Worm (Caenorhabditis elegans) whole organism, young adult: Measurements from ENCODE around the gene C25H3.10.
A peak's percentile ranks its signal among the peaks of the same experiment; 100 is the strongest.

Source experiments
- B0035.1 ChIP-seq: sonication (generic microtip); optimal IDR thresholded peaks from 2 replicates; lab custom pipeline; 2016; ENCODE audit warnings: missing genetic modification characterization, mild to moderate bottlenecking, missing compliant biosample characterization, missing genotype, missing genetic modification reagents
- B0261.1 ChIP-seq: sonication (generic microtip); optimal IDR thresholded peaks from 2 replicates; lab custom pipeline; 2016; ENCODE audit warnings: mild to moderate bottlenecking, missing genetic modification characterization, moderate library complexity, missing compliant biosample characterization
- F10E7.11 ChIP-seq: sonication (generic microtip); optimal IDR thresholded peaks from 2 replicates; lab custom pipeline; 2017; ENCODE audit warnings: mild to moderate bottlenecking, missing genetic modification characterization, moderate library complexity, missing compliant biosample characterization
- F49E8.2 ChIP-seq: sonication (generic microtip); optimal IDR thresholded peaks from 3 replicates; lab custom pipeline; 2017; ENCODE audit warnings: missing genetic modification characterization, mild to moderate bottlenecking, missing compliant biosample characterization, antibody characterized with exemption, moderate library complexity; ENCODE audit not compliant: insufficient read depth
- F55B11.4 ChIP-seq: sonication (generic microtip); optimal IDR thresholded peaks from 2 replicates; lab custom pipeline; 2016; ENCODE audit warnings: missing compliant biosample characterization, missing genetic modification characterization, borderline replicate concordance; ENCODE audit not compliant: insufficient read depth
- K11D2.4 ChIP-seq: fragments of 200-800 bp; sonication (Bioruptor generic); IDR thresholded peaks from 2 replicates; pipeline ENCODE4 v1.3.6; 2022; ENCODE audit warnings: missing genetic modification reagents, missing genetic modification characterization, missing compliant biosample characterization
- K12H6.12 ChIP-seq: fragments of 200-800 bp; sonication (Bioruptor generic); optimal IDR thresholded peaks from 2 replicates; lab custom pipeline; 2018; ENCODE audit warnings: mild to moderate bottlenecking, missing genetic modification characterization, missing compliant biosample characterization
- Y56A3A.18 ChIP-seq: fragments of 200-800 bp; sonication (Bioruptor generic); IDR thresholded peaks from 2 replicates; pipeline ENCODE4 v1.3.6; 2022; ENCODE audit warnings: missing genetic modification reagents, missing genetic modification characterization, missing compliant biosample characterization
- ZK185.1 ChIP-seq: sonication (generic microtip); optimal IDR thresholded peaks from 2 replicates; lab custom pipeline; 2016; ENCODE audit warnings: mild to moderate bottlenecking, missing genetic modification characterization, missing compliant biosample characterization; ENCODE audit not compliant: poor library complexity, severe bottlenecking
- attf-5 ChIP-seq: fragments of 200-800 bp; sonication (Bioruptor generic); optimal IDR thresholded peaks from 2 replicates; lab custom pipeline; 2018; ENCODE audit warnings: mild to moderate bottlenecking, missing genetic modification characterization, missing compliant biosample characterization
- attf-6 ChIP-seq: fragments of 200-800 bp; sonication (Bioruptor generic); IDR thresholded peaks from 2 replicates; pipeline ENCODE4 v1.3.6; 2022; ENCODE audit warnings: missing genetic modification reagents, missing genetic modification characterization, missing compliant biosample characterization
- ceh-100 ChIP-seq: fragments of 200-800 bp; sonication (Bioruptor generic); IDR thresholded peaks from 2 replicates; pipeline ENCODE4 v1.3.6; 2022; ENCODE audit warnings: missing genetic modification reagents, missing genetic modification characterization, missing compliant biosample characterization
- ceh-27 ChIP-seq: fragments of 200-800 bp; sonication (Bioruptor generic); optimal IDR thresholded peaks from 2 replicates; lab custom pipeline; 2018; ENCODE audit warnings: mild to moderate bottlenecking, missing genetic modification characterization, moderate library complexity, missing compliant biosample characterization
- ceh-40 ChIP-seq: fragments of 200-800 bp; sonication (Bioruptor generic); IDR thresholded peaks from 2 replicates; pipeline ENCODE4 v1.3.6; 2022; ENCODE audit warnings: missing genetic modification characterization, missing compliant biosample characterization
- ekl-4 ChIP-seq: fragments of 200-800 bp; sonication (Bioruptor generic); IDR thresholded peaks from 2 replicates; pipeline ENCODE4 v1.3.6; 2022; ENCODE audit warnings: missing genetic modification reagents, missing genetic modification characterization, missing compliant biosample characterization
- gei-17 ChIP-seq: fragments of 200-800 bp; sonication (Bioruptor generic); optimal IDR thresholded peaks from 2 replicates; lab custom pipeline; 2018; ENCODE audit warnings: mild to moderate bottlenecking, missing genetic modification characterization, missing compliant biosample characterization
- him-1 ChIP-seq: sonication (generic microtip); optimal IDR thresholded peaks from 2 replicates; lab custom pipeline; 2016; ENCODE audit warnings: missing genotype, missing genetic modification reagents, missing genetic modification characterization, missing compliant biosample characterization
- hlh-12 ChIP-seq: sonication (generic microtip); optimal IDR thresholded peaks from 2 replicates; lab custom pipeline; 2016; ENCODE audit warnings: missing genetic modification characterization, missing compliant biosample characterization
- hmg-1.2 ChIP-seq: fragments of 200-800 bp; sonication (Bioruptor generic); IDR thresholded peaks from 2 replicates; pipeline ENCODE4 v1.3.6; 2022; ENCODE audit warnings: missing genetic modification reagents, missing genetic modification characterization, missing compliant biosample characterization
- lag-1 ChIP-seq: fragments of 200-800 bp; sonication (Bioruptor generic); IDR thresholded peaks from 2 replicates; pipeline ENCODE4 v1.3.6; 2022; ENCODE audit warnings: missing genetic modification reagents, missing genetic modification characterization, missing compliant biosample characterization
- lin-35 ChIP-seq, 3 experiments: fragments of 150-350 bp in 2 of 3; sonication (generic microtip) in 1 of 3; optimal IDR thresholded peaks; 2 replicates each; lab custom pipeline; 2014 to 2018; ENCODE audit warnings: missing biosample characterization in 3 of 3, missing genetic modification characterization in 3 of 3, missing genetic modification reagents in 3 of 3
- madf-3 ChIP-seq: fragments of 200-800 bp; sonication (Bioruptor generic); IDR thresholded peaks from 2 replicates; pipeline ENCODE4 v1.3.6; 2022; ENCODE audit warnings: missing genetic modification reagents, missing genetic modification characterization, missing compliant biosample characterization
- madf-8 ChIP-seq: fragments of 200-800 bp; sonication (Bioruptor generic); conservative IDR thresholded peaks from 2 replicates; pipeline ENCODE4 v1.3.6; 2022; ENCODE audit warnings: missing genetic modification reagents, missing genetic modification characterization, missing compliant biosample characterization
- mcd-1 ChIP-seq: fragments of 200-800 bp; sonication (Bioruptor generic); IDR thresholded peaks from 2 replicates; pipeline ENCODE4 v1.3.6; 2022; ENCODE audit warnings: missing genetic modification reagents, missing genetic modification characterization, missing compliant biosample characterization
- nhr-27 ChIP-seq: fragments of 200-800 bp; sonication (Bioruptor generic); optimal IDR thresholded peaks from 2 replicates; lab custom pipeline; 2018; ENCODE audit warnings: mild to moderate bottlenecking, missing genetic modification characterization, moderate library complexity, missing compliant biosample characterization
- nhr-80 ChIP-seq: sonication (generic microtip); optimal IDR thresholded peaks from 2 replicates; lab custom pipeline; 2016; ENCODE audit warnings: missing genetic modification characterization, missing compliant biosample characterization
- pbrm-1 ChIP-seq: fragments of 200-800 bp; sonication (Bioruptor generic); IDR thresholded peaks from 2 replicates; pipeline ENCODE4 v1.3.6; 2022; ENCODE audit warnings: missing genetic modification reagents, missing genetic modification characterization, missing compliant biosample characterization
- pha-4 ChIP-seq: fragments of 150-350 bp; sonication (generic microtip); optimal IDR thresholded peaks from 2 replicates; lab custom pipeline; 2014; ENCODE audit warnings: missing biosample characterization, missing genetic modification reagents, missing genetic modification characterization
- sdz-38 ChIP-seq: sonication (generic microtip); optimal IDR thresholded peaks from 2 replicates; lab custom pipeline; 2016; ENCODE audit warnings: missing genotype, missing genetic modification characterization, missing compliant biosample characterization
- snpc-3.4 ChIP-seq: sonication (generic microtip); optimal IDR thresholded peaks from 2 replicates; lab custom pipeline; 2017; ENCODE audit warnings: missing genetic modification characterization, mild to moderate bottlenecking, missing compliant biosample characterization, antibody characterized with exemption, moderate library complexity, missing genotype, missing genetic modification reagents
- sptf-2 ChIP-seq: fragments of 200-800 bp; sonication (Bioruptor generic); optimal IDR thresholded peaks from 2 replicates; lab custom pipeline; 2018; ENCODE audit warnings: mild to moderate bottlenecking, missing genetic modification characterization, missing compliant biosample characterization
- ztf-25 ChIP-seq: fragments of 200-800 bp; sonication (Bioruptor generic); IDR thresholded peaks from 2 replicates; pipeline ENCODE4 v1.3.6; 2022; ENCODE audit warnings: missing genetic modification reagents, missing genetic modification characterization, missing compliant biosample characterization

Gene C25H3.10

DNA sequence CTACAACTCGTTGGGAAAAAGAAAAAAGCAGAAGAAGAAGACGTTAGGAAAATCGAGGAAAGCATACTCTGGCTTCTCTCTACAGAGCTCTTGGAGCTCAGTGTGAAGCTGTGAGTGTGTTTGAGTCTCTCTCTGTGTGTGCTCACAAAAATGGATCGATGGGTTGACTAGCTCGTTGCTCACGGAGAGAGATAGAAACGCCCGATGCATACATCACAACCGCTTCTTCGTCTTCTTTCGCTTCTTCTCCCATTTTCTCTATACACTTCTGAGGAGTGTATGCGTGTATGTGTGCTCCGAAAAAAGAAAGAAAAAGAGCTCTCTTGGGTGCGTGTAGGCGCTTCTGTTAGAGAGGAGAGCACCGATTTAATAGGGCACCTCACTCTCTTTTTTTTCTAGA is 26.3 kb upstream of the C25H3.10 start:
- TF ChIP-seq ekl-4 (GFP tag; lab: Robert Waterston, UW) (no peak), K12H6.12 (tag; lab: Kevin White, UChicago) (peak; percentile 60), ceh-27 (GFP tag; lab: Kevin White, UChicago) (peak; percentile 34), lin-35 (GFP tag; optimal IDR thresholded peaks at IDR 0.05; lab: Kevin White, UChicago) (peak in 1 of 3 experiments; percentile 36), K11D2.4 (GFP tag; lab: Robert Waterston, UW) (no peak), ZK185.1 (tag; lab: Kevin White, UChicago) (peak; percentile 46), hmg-1.2 (GFP tag; lab: Robert Waterston, UW) (peak; percentile 28; the same call in 1 of the 2 replicates)

DNA sequence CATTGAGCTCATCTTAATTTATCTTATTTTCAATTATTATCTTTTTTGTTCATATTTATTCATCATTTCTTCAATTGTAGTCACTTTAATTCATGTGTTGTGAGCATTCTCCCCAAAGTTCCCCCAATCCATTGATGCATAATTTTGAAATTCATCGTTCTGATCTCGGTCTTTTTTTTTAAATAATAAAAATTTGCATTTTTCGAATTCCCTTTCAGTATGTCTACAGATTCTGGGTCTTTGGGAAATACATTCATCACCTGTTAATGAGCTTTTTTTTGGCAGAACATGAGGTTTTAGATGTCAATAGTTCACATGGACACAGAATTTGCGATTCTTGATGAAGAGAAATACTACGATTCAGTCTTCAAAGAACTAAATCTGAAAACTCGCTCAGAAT is 21.1 kb upstream of the C25H3.10 start, which contains the start of gene damt-1:
TSS of gene damt-1 (plus strand) at position 301 of the 400 bp plus-strand sequence.
- TF ChIP-seq hlh-12 (tag; lab: Kevin White, UChicago) (no peak), pbrm-1 (GFP tag; lab: Robert Waterston, UW) (no peak), Y56A3A.18 (GFP tag; lab: Robert Waterston, UW) (no peak), ceh-40 (GFP tag; lab: Robert Waterston, UW) (no peak), lag-1 (GFP tag; lab: Robert Waterston, UW) (no peak), madf-8 (no peak), F10E7.11 (tag; lab: Kevin White, UChicago) (no peak), ztf-25 (GFP tag; lab: Robert Waterston, UW) (no peak), gei-17 (no peak), F49E8.2 (tag; lab: Kevin White, UChicago) (no peak), sptf-2 (GFP tag; lab: Kevin White, UChicago) (no peak), attf-6 (GFP tag; lab: Robert Waterston, UW) (no peak)

DNA sequence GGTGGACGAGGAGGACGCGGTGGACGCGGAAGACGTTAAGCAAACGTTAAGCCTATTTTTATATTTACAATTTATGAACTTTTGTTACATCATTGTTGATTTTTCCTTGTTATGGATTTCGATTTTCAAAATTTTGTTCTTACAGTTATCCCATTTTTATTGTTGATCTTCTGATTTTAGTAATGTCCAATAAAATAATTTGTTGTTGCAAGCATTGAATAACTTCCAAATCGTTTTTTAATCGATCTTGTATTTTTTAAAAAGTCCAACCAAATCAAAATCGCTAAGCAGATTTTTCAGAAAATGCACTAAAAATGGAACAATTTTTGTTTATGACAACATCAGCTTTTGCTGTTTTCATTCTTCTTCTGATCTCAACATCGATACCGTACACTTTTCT is 19.1 kb upstream of the C25H3.10 start, which contains the start of gene zipt-3:
TSS of gene zipt-3 (plus strand) at position 301 of the 400 bp plus-strand sequence.
- TF ChIP-seq pha-4 (tag; lab: Kevin White, UChicago) (no peak), nhr-27 (tag; lab: Kevin White, UChicago) (no peak), hmg-1.2 (GFP tag; lab: Robert Waterston, UW) (no peak), F55B11.4 (tag; lab: Kevin White, UChicago) (no peak), B0035.1 (no peak), sdz-38 (tag; lab: Kevin White, UChicago) (no peak), gei-17 (no peak), him-1 (tag; lab: Kevin White, UChicago) (no peak), ceh-100 (no peak), attf-5 (GFP tag; lab: Kevin White, UChicago) (no peak), B0261.1 (no peak), Y56A3A.18 (GFP tag; lab: Robert Waterston, UW) (no peak)
- TF ChIP-seq, all 124 proteins: peak for 0

DNA sequence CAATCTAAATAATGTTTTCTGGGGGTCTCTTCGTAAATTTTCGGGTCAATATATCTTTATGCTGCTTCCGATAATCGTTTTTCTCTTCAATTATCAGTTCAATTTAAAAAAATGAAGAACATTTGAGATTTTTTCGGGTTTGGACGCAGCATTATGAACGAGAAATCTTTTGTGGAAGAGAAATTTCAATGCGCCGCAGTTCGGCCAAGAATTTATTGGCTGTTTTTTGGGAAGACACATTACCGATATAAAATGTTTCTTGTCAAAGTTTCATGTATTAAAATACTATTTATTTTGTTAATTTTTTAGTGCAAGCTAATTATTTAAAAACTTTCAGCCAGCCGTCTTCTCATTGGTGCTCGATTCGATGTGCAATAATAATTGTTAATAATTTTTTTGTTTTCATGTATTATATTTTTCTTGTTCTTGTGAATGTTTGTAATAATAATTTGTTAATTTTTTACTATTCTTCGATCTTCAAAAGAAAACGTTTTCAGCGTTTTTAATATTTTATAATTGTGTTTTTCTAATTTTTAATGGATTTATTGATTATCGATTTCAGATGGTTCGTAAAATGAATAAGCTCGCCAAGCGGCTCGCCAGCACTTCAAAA is 17.1 kb upstream of the C25H3.10 start, which contains the start of the genes C18A3.10 and C18A3.3:
TSS of gene C18A3.10 (minus strand) at position 101 of the 613 bp plus-strand sequence.
TSS of gene C18A3.3 (plus strand) at position 563 of the 613 bp plus-strand sequence.
- TF ChIP-seq mcd-1 (GFP tag; lab: Robert Waterston, UW) (no peak), nhr-80 (tag; lab: Kevin White, UChicago) (peak; percentile 27), madf-3 (0 out of 2 replicates have a peak, but pooled peaks have one; percentile 28), ztf-25 (GFP tag; lab: Robert Waterston, UW) (no peak), snpc-3.4 (no peak)
